Worm (Caenorhabditis elegans): ENCODE results near the gene Y75D11A.6.

- TF ChIP-seq unc-62 (GFP tag; optimal IDR thresholded peaks at IDR 0.05 in 1 of 2) = no peak
- TF ChIP-seq unc-62 (tag; optimal IDR thresholded peaks at IDR 0.05) = no peak
- TF ChIP-seq nhr-77 (tag; optimal IDR thresholded peaks at IDR 0.05) = no peak
- TF ChIP-seq ctbp-1 (GFP tag; IDR thresholded peaks at IDR 0.05) = no peak
- no peak for TF ChIP-seq nhr-237 (tag; optimal IDR thresholded peaks at IDR 0.05)
- TF ChIP-seq ZK337.2 (GFP tag; IDR thresholded peaks at IDR 0.05) = no peak
- TF ChIP-seq skn-1 (tag; optimal IDR thresholded peaks at IDR 0.05) = no peak
- TF ChIP-seq nhr-11 (tag; optimal IDR thresholded peaks at IDR 0.05) = no peak
- no peak for TF ChIP-seq ztf-11 (tag; optimal IDR thresholded peaks at IDR 0.05)
- TF ChIP-seq lin-13 (GFP tag; optimal IDR thresholded peaks at IDR 0.05) = no peak
Measured at ce11 chrX:1786607-1787006, 38.2 kb upstream of the Y75D11A.6 start, which contains the start of gene arg-1.
